Fruit fly (Drosophila melanogaster) whole organism, embryonic: ENCODE results near the gene Jhbp14.

ENCODE experiments used
- Adf1 ChIP-seq: fragments of 200-800 bp; sonication (Bioruptor generic); IDR thresholded peaks from 2 replicates; pipeline ENCODE4 v1.3.6; 2022; ENCODE audit warnings: missing biosample characterization, missing genetic modification characterization
- B-H1 ChIP-seq: fragments of 200-800 bp; sonication (Bioruptor generic); IDR thresholded peaks from 3 replicates; pipeline ENCODE4 v1.3.6; 2022; ENCODE audit warnings: missing biosample characterization, missing genetic modification characterization
- CG13424 ChIP-seq: fragments of 200-800 bp; sonication (Bioruptor generic); optimal IDR thresholded peaks from 2 replicates; lab custom pipeline; 2019; ENCODE audit warnings: missing biosample characterization, mild to moderate bottlenecking, missing genetic modification characterization, moderate library complexity
- CG14014 ChIP-seq: fragments of 200-800 bp; sonication (Bioruptor generic); IDR thresholded peaks from 2 replicates; pipeline ENCODE4 v1.3.6; 2022; ENCODE audit warnings: missing biosample characterization, missing genetic modification characterization
- CG14441 ChIP-seq: fragments of 200-800 bp; sonication (Bioruptor generic); IDR thresholded peaks from 2 replicates; pipeline ENCODE4 v1.3.6; 2022; ENCODE audit warnings: missing biosample characterization, missing genetic modification characterization
- CG1603 ChIP-seq: fragments of 200-800 bp; sonication (Bioruptor generic); optimal IDR thresholded peaks from 2 replicates; lab custom pipeline; 2019; ENCODE audit warnings: missing biosample characterization, mild to moderate bottlenecking, missing genetic modification characterization, moderate library complexity
- CG17359 ChIP-seq: fragments of 200-800 bp; sonication (Bioruptor generic); optimal IDR thresholded peaks from 3 replicates; lab custom pipeline; 2018; ENCODE audit warnings: missing biosample characterization, mild to moderate bottlenecking, missing genetic modification characterization, moderate library complexity
- CG18619 ChIP-seq: fragments of 200-800 bp; sonication (Bioruptor generic); optimal IDR thresholded peaks from 3 replicates; lab custom pipeline; 2017; ENCODE audit warnings: missing biosample characterization, mild to moderate bottlenecking, missing genetic modification characterization
- CG2678 ChIP-seq: fragments of 200-800 bp; sonication (Bioruptor generic); optimal IDR thresholded peaks from 3 replicates; lab custom pipeline; 2019; ENCODE audit warnings: missing biosample characterization, mild to moderate bottlenecking, missing genetic modification characterization, moderate library complexity
- CG30020 ChIP-seq: fragments of 200-800 bp; optimal IDR thresholded peaks from 2 replicates; lab custom pipeline; 2019; ENCODE audit warnings: missing biosample characterization, mild to moderate bottlenecking, missing genetic modification characterization, moderate library complexity
- CG3838 ChIP-seq: fragments of 200-800 bp; sonication (Bioruptor generic); optimal IDR thresholded peaks from 3 replicates; lab custom pipeline; 2016; ENCODE audit warnings: missing biosample characterization, missing genetic modification characterization
- CG3847 ChIP-seq: fragments of 200-800 bp; sonication (Bioruptor generic); IDR thresholded peaks from 2 replicates; pipeline ENCODE4 v1.3.6; 2022; ENCODE audit warnings: missing biosample characterization, missing genetic modification characterization
- CG4617 ChIP-seq: fragments of 200-800 bp; sonication (Bioruptor generic); optimal IDR thresholded peaks from 3 replicates; lab custom pipeline; 2016; ENCODE audit warnings: missing biosample characterization, missing genetic modification characterization, borderline replicate concordance
- CG9215 ChIP-seq: fragments of 200-800 bp; sonication (Bioruptor generic); IDR thresholded peaks from 2 replicates; pipeline ENCODE4 v1.3.6; 2022; ENCODE audit warnings: missing biosample characterization, missing genetic modification characterization
- CG9727 ChIP-seq: fragments of 200-800 bp; sonication (Bioruptor generic); optimal IDR thresholded peaks from 3 replicates; lab custom pipeline; 2017; ENCODE audit warnings: missing biosample characterization, mild to moderate bottlenecking, missing genetic modification characterization
- Dad ChIP-seq: fragments of 200-800 bp; sonication (Bioruptor generic); optimal IDR thresholded peaks from 3 replicates; lab custom pipeline; 2016; ENCODE audit warnings: missing biosample characterization, missing genetic modification characterization
- Dek ChIP-seq: fragments of 200-800 bp; sonication (Bioruptor generic); optimal IDR thresholded peaks from 3 replicates; lab custom pipeline; 2019; ENCODE audit warnings: missing biosample characterization, mild to moderate bottlenecking, missing genetic modification characterization, moderate library complexity
- Dref ChIP-seq: fragments of 200-800 bp; sonication (Bioruptor generic); IDR thresholded peaks from 2 replicates; pipeline ENCODE4 v1.3.6; 2022; ENCODE audit warnings: missing biosample characterization, missing genetic modification characterization
- Ets65A ChIP-seq: fragments of 200-800 bp; sonication (Bioruptor generic); peaks from one replicate; lab custom pipeline; 2016; ENCODE audit warnings: missing biosample characterization, missing genetic modification characterization
- Fer2 ChIP-seq: fragments of 200-800 bp; sonication (Bioruptor generic); optimal IDR thresholded peaks from 2 replicates; lab custom pipeline; 2018; ENCODE audit warnings: missing biosample characterization, mild to moderate bottlenecking, missing genetic modification characterization, moderate library complexity
- GATAe ChIP-seq: fragments of 200-800 bp; sonication (Bioruptor generic); conservative IDR thresholded peaks from 2 replicates; pipeline ENCODE4 v1.3.6; 2022; ENCODE audit warnings: missing biosample characterization, missing genetic modification characterization
- HLH54F ChIP-seq: fragments of 200-800 bp; sonication (Bioruptor generic); optimal IDR thresholded peaks from 3 replicates; lab custom pipeline; 2016; ENCODE audit warnings: missing biosample characterization, missing genetic modification characterization
- HLHmδ ChIP-seq: fragments of 200-800 bp; sonication (Bioruptor generic); optimal IDR thresholded peaks from 2 replicates; lab custom pipeline; 2018; ENCODE audit warnings: missing biosample characterization, mild to moderate bottlenecking, missing genetic modification characterization, moderate library complexity
- HmgD ChIP-seq: fragments of 200-800 bp; sonication (Bioruptor generic); optimal IDR thresholded peaks from 3 replicates; lab custom pipeline; 2016; ENCODE audit warnings: missing biosample characterization, missing genetic modification characterization
- Hr3 ChIP-seq: fragments of 200-800 bp; sonication (Bioruptor generic); optimal IDR thresholded peaks from 3 replicates; lab custom pipeline; 2016; ENCODE audit warnings: missing biosample characterization, missing genetic modification characterization
- MESR4 ChIP-seq: fragments of 200-800 bp; sonication (Bioruptor generic); optimal IDR thresholded peaks from 2 replicates; lab custom pipeline; 2018; ENCODE audit warnings: missing biosample characterization, mild to moderate bottlenecking, missing genetic modification characterization, moderate library complexity
- Med ChIP-seq: fragments of 200-800 bp; sonication (Bioruptor generic); peaks from one replicate; lab custom pipeline; 2016; ENCODE audit warnings: missing biosample characterization, missing genetic modification characterization, mild to moderate bottlenecking, inconsistent platforms, moderate library complexity
- Pdp1 ChIP-seq, 2 experiments: fragments of 200-800 bp; sonication (Bioruptor generic); optimal IDR thresholded peaks; 3 replicates each; lab custom pipeline; 2016; ENCODE audit warnings: missing biosample characterization in 2 of 2, missing genetic modification characterization in 2 of 2, mild to moderate bottlenecking in 1 of 2, moderate library complexity in 1 of 2
- Ravus ChIP-seq: fragments of 200-800 bp; sonication (Bioruptor generic); IDR thresholded peaks from 2 replicates; pipeline ENCODE4 v1.3.6; 2022; ENCODE audit warnings: missing biosample characterization, missing genetic modification characterization
- Sin3A ChIP-seq: fragments of >200 bp; optimal IDR thresholded peaks from 2 replicates; lab custom pipeline; 2018
- ato ChIP-seq: fragments of 200-800 bp; sonication (Bioruptor generic); IDR thresholded peaks from 2 replicates; pipeline ENCODE4 v1.3.6; 2022; ENCODE audit warnings: missing biosample characterization, missing genetic modification characterization; ENCODE audit not compliant: partially characterized antibody
- dan ChIP-seq: fragments of 200-800 bp; sonication (Bioruptor generic); IDR thresholded peaks from 2 replicates; pipeline ENCODE4 v1.3.6; 2022; ENCODE audit warnings: missing biosample characterization, missing genetic modification characterization
- dmrt99B ChIP-seq: fragments of 200-800 bp; sonication (Bioruptor generic); optimal IDR thresholded peaks from 2 replicates; lab custom pipeline; 2018; ENCODE audit warnings: missing biosample characterization, mild to moderate bottlenecking, missing genetic modification characterization, moderate library complexity
- dpn ChIP-seq, 2 experiments: fragments of 200-800 bp; sonication (Bioruptor generic); optimal IDR thresholded peaks; 3 replicates each; lab custom pipeline; 2016; ENCODE audit warnings: missing biosample characterization in 2 of 2, missing genetic modification characterization in 2 of 2
- fru ChIP-seq: fragments of >200 bp; optimal IDR thresholded peaks from 2 replicates; lab custom pipeline; 2017
- hkb ChIP-seq, 2 experiments: fragments of 200-800 bp in 1 of 2; fragments of >200 bp in 1 of 2; sonication (Bioruptor generic) in 1 of 2; IDR thresholded peaks in 1 of 2; optimal IDR thresholded peaks in 1 of 2; 2 replicates each; pipeline versions ENCODE4 v1.3.6 to Lab custom; 2017 to 2022; ENCODE audit warnings: missing biosample characterization in 1 of 2, missing genetic modification characterization in 1 of 2
- hth ChIP-seq: fragments of >200 bp; optimal IDR thresholded peaks from 2 replicates; lab custom pipeline; 2017; ENCODE audit warnings: inconsistent platforms
- kay ChIP-seq: fragments of 200-800 bp; sonication (Bioruptor generic); optimal IDR thresholded peaks from 2 replicates; lab custom pipeline; 2016; ENCODE audit warnings: missing biosample characterization, missing genetic modification characterization
- kni ChIP-seq: fragments of 200-800 bp; sonication (Bioruptor generic); optimal IDR thresholded peaks from 3 replicates; lab custom pipeline; 2017; ENCODE audit warnings: mild to moderate bottlenecking, missing biosample characterization, missing genetic modification reagents, missing genetic modification characterization
- pan ChIP-seq, 4 experiments: fragments of >200 bp in 3 of 4; fragments of 200-800 bp in 1 of 4; sonication (Bioruptor generic) in 1 of 4; optimal IDR thresholded peaks in 3 of 4; IDR thresholded peaks in 1 of 4; 2 replicates each; pipeline versions ENCODE4 v1.3.6 to Lab custom; 2017 to 2022; ENCODE audit warnings: missing biosample characterization in 2 of 4, missing genetic modification characterization in 2 of 4, mixed read lengths in 1 of 4
- phol ChIP-seq: fragments of 200-800 bp; sonication (Bioruptor generic); optimal IDR thresholded peaks from 3 replicates; lab custom pipeline; 2018; ENCODE audit warnings: missing biosample characterization, mild to moderate bottlenecking, missing genetic modification characterization, moderate library complexity
- pros ChIP-seq: fragments of 200-800 bp; sonication (Bioruptor generic); optimal IDR thresholded peaks from 3 replicates; lab custom pipeline; 2019; ENCODE audit warnings: missing biosample characterization, mild to moderate bottlenecking, missing genetic modification characterization, moderate library complexity
- sens ChIP-seq: fragments of 200-800 bp; sonication (Bioruptor generic); peaks from one replicate; lab custom pipeline; 2016; ENCODE audit warnings: missing biosample characterization, missing genetic modification characterization
- sob ChIP-seq: fragments of 200-800 bp; sonication (Bioruptor generic); IDR thresholded peaks from 2 replicates; pipeline ENCODE4 v1.3.6; 2022; ENCODE audit warnings: missing biosample characterization, missing genetic modification characterization
- stc ChIP-seq: fragments of 200-800 bp; sonication (Bioruptor generic); IDR thresholded peaks from 2 replicates; pipeline ENCODE4 v1.3.6; 2022; ENCODE audit warnings: missing biosample characterization, missing genetic modification characterization
- tap ChIP-seq: fragments of 200-800 bp; optimal IDR thresholded peaks from 3 replicates; lab custom pipeline; 2019; ENCODE audit warnings: missing biosample characterization, mild to moderate bottlenecking, missing genetic modification characterization, moderate library complexity
- tin ChIP-seq: fragments of 200-800 bp; sonication (Bioruptor generic); optimal IDR thresholded peaks from 3 replicates; lab custom pipeline; 2016; ENCODE audit warnings: missing biosample characterization, missing genetic modification characterization
- trem ChIP-seq: fragments of 200-800 bp; optimal IDR thresholded peaks from 3 replicates; lab custom pipeline; 2019; ENCODE audit warnings: missing biosample characterization, mild to moderate bottlenecking, missing genetic modification characterization, moderate library complexity
- twi ChIP-seq: fragments of 200-800 bp; optimal IDR thresholded peaks from 2 replicates; lab custom pipeline; 2019; ENCODE audit warnings: missing biosample characterization, mild to moderate bottlenecking, missing genetic modification characterization, moderate library complexity
- unc-4 ChIP-seq: fragments of 200-800 bp; sonication (Bioruptor generic); IDR thresholded peaks from 2 replicates; pipeline ENCODE4 v1.3.6; 2022; ENCODE audit warnings: missing biosample characterization, missing genetic modification characterization; ENCODE audit not compliant: partially characterized antibody
- zen ChIP-seq: fragments of 200-800 bp; sonication (Bioruptor generic); optimal IDR thresholded peaks from 3 replicates; lab custom pipeline; 2018; ENCODE audit warnings: missing biosample characterization, mild to moderate bottlenecking, missing genetic modification characterization, moderate library complexity

The Jhbp14 gene

DNA sequence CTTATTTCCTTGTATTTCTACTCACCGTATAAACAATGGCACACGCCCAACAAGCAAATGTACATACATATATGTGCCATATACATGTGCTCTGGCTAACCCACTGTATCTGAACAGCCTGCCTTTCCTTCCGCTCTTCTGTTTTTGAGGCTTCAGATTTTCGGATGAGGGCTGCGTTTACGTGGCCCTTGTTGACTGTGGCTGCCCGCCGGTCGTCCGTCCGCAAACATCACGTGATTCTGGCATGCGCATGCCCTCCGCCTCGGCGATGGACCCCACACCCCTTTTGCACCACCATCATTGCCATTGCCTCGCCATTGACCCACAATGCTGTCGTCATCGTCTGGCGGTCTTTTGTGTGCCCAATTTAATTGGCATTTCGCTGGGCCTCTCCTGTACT, 31.0 kb upstream of the Jhbp14 start (continued):
- TF ChIP-seq hth (lab: Kevin White, UChicago) (no peak), CG17359 (tag; lab: Kevin White, UChicago) (peak; percentile 20), CG3838 (no peak), kni (peak; percentile 83), CG14441 (GFP tag; lab: Robert Waterston, UW) (0 out of 2 replicates have a peak, but pooled peaks have one; percentile 3), Dref (no peak), sob (no peak), CG4617 (GFP tag; lab: Kevin White, UChicago) (no peak), dmrt99B (tag; lab: Kevin White, UChicago) (peak; percentile 23), trem (tag; lab: Kevin White, UChicago) (no peak), Hr3 (GFP tag; lab: Kevin White, UChicago) (no peak), Adf1 (peak; percentile 36; the same call in 1 of the 2 replicates), hkb (optimal IDR thresholded peaks at IDR 0.05; lab: Kevin White, UChicago) (no peak), hkb (GFP tag; IDR thresholded peaks at IDR 0.05; lab: Robert Waterston, UW) (peak; percentile 79), CG14014 (GFP tag; lab: Robert Waterston, UW) (0 out of 2 replicates have a peak, but pooled peaks have one; percentile 9), Dad (GFP tag; lab: Kevin White, UChicago) (peak; percentile 3), pros (GFP tag; lab: Kevin White, UChicago) (peak; percentile 45), kay (GFP tag; lab: Kevin White, UChicago) (no peak), dpn (GFP tag; optimal IDR thresholded peaks at IDR 0.05; lab: Kevin White, UChicago) (no peak), tap (no peak), stc (GFP tag; lab: Robert Waterston, UW) (no peak), CG18619 (GFP tag; lab: Kevin White, UChicago) (peak; percentile 29), CG2678 (tag; lab: Kevin White, UChicago) (peak; percentile 31), CG9727 (GFP tag; lab: Kevin White, UChicago) (peak; percentile 70), CG13424 (tag; lab: Kevin White, UChicago) (peak; percentile 29), sens (GFP tag; lab: Kevin White, UChicago) (peak; percentile 57), ato (GFP tag; lab: Robert Waterston, UW) (no peak), fru (lab: Kevin White, UChicago) (no peak), Sin3A (lab: Kevin White, UChicago) (no peak), MESR4 (GFP tag; lab: Kevin White, UChicago) (no peak), CG9215 (GFP tag; lab: Robert Waterston, UW) (no peak), zen (no peak), Fer2 (no peak), CG1603 (tag; lab: Kevin White, UChicago) (peak; percentile 20), B-H1 (GFP tag; lab: Robert Waterston, UW) (no peak; the same call in 2 of the 3 replicates), dan (GFP tag; lab: Robert Waterston, UW) (no peak), unc-4 (GFP tag; lab: Robert Waterston, UW) (no peak), HmgD (GFP tag; lab: Kevin White, UChicago) (no peak), Dek (tag; lab: Kevin White, UChicago) (no peak), Ets65A (GFP tag; lab: Kevin White, UChicago) (no peak), pan (optimal IDR thresholded peaks at IDR 0.05; lab: Kevin White, UChicago) (no peak), pan (GFP tag; optimal IDR thresholded peaks at IDR 0.05 in 1 of 2, IDR thresholded peaks at IDR 0.05 in 1 of 2) (no peak), twi (tag; lab: Kevin White, UChicago) (peak; percentile 46), CG30020 (tag; lab: Kevin White, UChicago) (no peak), Med (peak; percentile 93), tin (no peak), Pdp1 (GFP tag; optimal IDR thresholded peaks at IDR 0.05; lab: Kevin White, UChicago) (peak in 1 of 2 experiments; percentile 46), HLH54F (GFP tag; lab: Kevin White, UChicago) (no peak), CG3847 (GFP tag; lab: Robert Waterston, UW) (no peak), phol (tag; lab: Kevin White, UChicago) (no peak), HLHmδ (GFP tag; lab: Kevin White, UChicago) (peak; percentile 84), GATAe (no peak), Ravus (GFP tag; lab: Robert Waterston, UW) (no peak)
